Fruit fly (Drosophila melanogaster): ENCODE measurements around the gene Sdr.
A peak's percentile ranks its signal among the peaks of the same experiment; 100 is the strongest.

Sdr gene

dm6 chr3R:14893791-14894782 lies 24.3 kb upstream of the Sdr start, which contains the start of gene Dph2 (continued):
- TF ChIP-seq pum (GFP tag; optimal IDR thresholded peaks at IDR 0.05) (peak; percentile 30), gsb-n (tag; optimal IDR thresholded peaks at IDR 0.05) (peak; percentile 74), maf-S (GFP tag; optimal IDR thresholded peaks at IDR 0.05) (peak; percentile 14), lilli (GFP tag; optimal IDR thresholded peaks at IDR 0.05) (peak; percentile 29), pb (GFP tag; optimal IDR thresholded peaks at IDR 0.05) (no peak), amos (GFP tag; IDR thresholded peaks at IDR 0.05; ENCODE audit: partially characterized antibody) (0 out of 2 replicates have a peak, but pooled peaks have one; percentile 18), CG4820 (GFP tag; optimal IDR thresholded peaks at IDR 0.05) (peak; percentile 32), Asciz (GFP tag; optimal IDR thresholded peaks at IDR 0.05) (peak; percentile 38), p53 (GFP tag; optimal IDR thresholded peaks at IDR 0.05) (peak; percentile 14), fd64A (GFP tag; optimal IDR thresholded peaks at IDR 0.05) (no peak), CG1602 (GFP tag; optimal IDR thresholded peaks at IDR 0.05) (peak; percentile 60), Max (GFP tag; optimal IDR thresholded peaks at IDR 0.05) (no peak), CG10979 (tag; optimal IDR thresholded peaks at IDR 0.05) (peak; percentile 76), Dad (GFP tag; optimal IDR thresholded peaks at IDR 0.05) (peak; percentile 19), gcm (GFP tag; optimal IDR thresholded peaks at IDR 0.05) (peak; percentile 83), org-1 (GFP tag; optimal IDR thresholded peaks at IDR 0.05) (no peak), CG2712 (tag; optimal IDR thresholded peaks at IDR 0.05) (peak; percentile 89), dmrt11E (tag; optimal IDR thresholded peaks at IDR 0.05) (peak; percentile 83), NfI (GFP tag; optimal IDR thresholded peaks at IDR 0.05) (peak; percentile 50), CG11247 (GFP tag; IDR thresholded peaks at IDR 0.05) (peak; percentile 70; the same call in 1 of the 2 replicates), CG13123 (GFP tag; optimal IDR thresholded peaks at IDR 0.05) (no peak), sc (optimal IDR thresholded peaks at IDR 0.05) (no peak), sc (GFP tag; optimal IDR thresholded peaks at IDR 0.05) (no peak), eyg (GFP tag; optimal IDR thresholded peaks at IDR 0.05) (no peak), jumu (GFP tag; optimal IDR thresholded peaks at IDR 0.05) (peak; percentile 38), oc (tag; optimal IDR thresholded peaks at IDR 0.05) (no peak), pan (optimal IDR thresholded peaks at IDR 0.05) (no peak), pan (GFP tag; optimal IDR thresholded peaks at IDR 0.05 in 1 of 2, IDR thresholded peaks at IDR 0.05 in 1 of 2) (peak in 1 of 2 experiments; percentile 86), crol (GFP tag; IDR thresholded peaks at IDR 0.05) (no peak), Chrac-16 (GFP tag; optimal IDR thresholded peaks at IDR 0.05) (peak; percentile 40), Rfx (GFP tag; IDR thresholded peaks at IDR 0.05) (peak; percentile 86), B-H2 (GFP tag; optimal IDR thresholded peaks at IDR 0.05) (peak; percentile 50), lov (optimal IDR thresholded peaks at IDR 0.05) (no peak), lov (GFP tag; IDR thresholded peaks at IDR 0.05) (peak; percentile 58; the same call in 1 of the 3 replicates), Dek (tag; optimal IDR thresholded peaks at IDR 0.05) (peak; percentile 82), Gsc (GFP tag; IDR thresholded peaks at IDR 0.05) (no peak), CG14710 (tag; optimal IDR thresholded peaks at IDR 0.05) (peak; percentile 77), chn (GFP tag; optimal IDR thresholded peaks at IDR 0.05) (peak; percentile 9), CG15269 (tag; optimal IDR thresholded peaks at IDR 0.05) (peak; percentile 86), phol (tag; optimal IDR thresholded peaks at IDR 0.05) (peak; percentile 83), CG4730 (GFP tag; IDR thresholded peaks at IDR 0.05) (peak; percentile 81), sob (GFP tag; IDR thresholded peaks at IDR 0.05) (peak; percentile 79), Eip74EF (GFP tag; optimal IDR thresholded peaks at IDR 0.05) (peak in 1 of 2 experiments; percentile 60), Camta (GFP tag; optimal IDR thresholded peaks at IDR 0.05) (peak; percentile 3), Aef1 (GFP tag; IDR thresholded peaks at IDR 0.05) (peak; percentile 83), emc (GFP tag; optimal IDR thresholded peaks at IDR 0.05) (no peak), Abd-B (GFP tag; optimal IDR thresholded peaks at IDR 0.05) (peak; percentile 78), CG7745 (tag; optimal IDR thresholded peaks at IDR 0.05) (no peak), NFAT (GFP tag; IDR thresholded peaks at IDR 0.05) (peak; percentile 81)

Measured in whole organism, embryonic.